Worm (Caenorhabditis elegans) whole organism, L4/young adult: Measurements from ENCODE around the gene R04E5.8.

Experiments
- W03F9.2 ChIP-seq: fragments of 150-350 bp; optimal IDR thresholded peaks from 2 replicates; lab custom pipeline; 2014; ENCODE audit warnings: missing biosample characterization, missing genetic modification characterization
- dao-5 ChIP-seq: sonication (generic microtip); optimal IDR thresholded peaks from 2 replicates; lab custom pipeline; 2016; ENCODE audit warnings: missing genotype, missing genetic modification characterization, moderate library complexity, missing compliant biosample characterization
- him-1 ChIP-seq: sonication (generic microtip); optimal IDR thresholded peaks from 2 replicates; lab custom pipeline; 2016; ENCODE audit warnings: missing genotype, missing genetic modification reagents, missing genetic modification characterization, missing compliant biosample characterization

- no peak for TF ChIP-seq him-1
- TF ChIP-seq dao-5 (tag; lab: Kevin White, UChicago), result no peak
- no peak for TF ChIP-seq W03F9.2 (tag; lab: Kevin White, UChicago)
Measured at ce11 chrX:8754285-8754795, 51.6 kb downstream of the R04E5.8 start.
